Worm (Caenorhabditis elegans) whole organism, young adult: ENCODE data around the gene srh-275.
A peak's percentile ranks its signal among the peaks of the same experiment; 100 is the strongest.

Experiments
- B0035.1 ChIP-seq: sonication (generic microtip); optimal IDR thresholded peaks from 2 replicates; lab custom pipeline; 2016; ENCODE audit warnings: missing genetic modification characterization, mild to moderate bottlenecking, missing compliant biosample characterization, missing genotype, missing genetic modification reagents
- F23B12.7 ChIP-seq: sonication (generic microtip); optimal IDR thresholded peaks from 2 replicates; lab custom pipeline; 2017; ENCODE audit warnings: missing genetic modification characterization, mild to moderate bottlenecking, missing compliant biosample characterization, antibody characterized with exemption, moderate library complexity; ENCODE audit not compliant: insufficient read depth
- F49E8.2 ChIP-seq: sonication (generic microtip); optimal IDR thresholded peaks from 3 replicates; lab custom pipeline; 2017; ENCODE audit warnings: missing genetic modification characterization, mild to moderate bottlenecking, missing compliant biosample characterization, antibody characterized with exemption, moderate library complexity; ENCODE audit not compliant: insufficient read depth
- F52B5.7 ChIP-seq: sonication (generic microtip); optimal IDR thresholded peaks from 2 replicates; lab custom pipeline; 2016; ENCODE audit warnings: mild to moderate bottlenecking, missing genetic modification characterization, missing compliant biosample characterization
- F57A8.1 ChIP-seq: fragments of 200-800 bp; sonication (Bioruptor generic); optimal IDR thresholded peaks from 2 replicates; lab custom pipeline; 2018; ENCODE audit warnings: mild to moderate bottlenecking, missing genetic modification characterization, moderate library complexity, missing compliant biosample characterization
- T07F8.4 ChIP-seq: sonication (generic microtip); optimal IDR thresholded peaks from 2 replicates; lab custom pipeline; 2016; ENCODE audit warnings: mild to moderate bottlenecking, missing genetic modification characterization, moderate library complexity, missing compliant biosample characterization
- Y53F4B.3 ChIP-seq: fragments of 200-800 bp; sonication (Bioruptor generic); IDR thresholded peaks from 2 replicates; pipeline ENCODE4 v1.3.6; 2022; ENCODE audit warnings: missing genetic modification reagents, missing genetic modification characterization, missing compliant biosample characterization
- Y95B8A.8 ChIP-seq: fragments of 200-800 bp; sonication (Bioruptor generic); IDR thresholded peaks from 2 replicates; pipeline ENCODE4 v1.3.6; 2022; ENCODE audit warnings: missing genetic modification reagents, missing genetic modification characterization, missing compliant biosample characterization
- ZK185.1 ChIP-seq: sonication (generic microtip); optimal IDR thresholded peaks from 2 replicates; lab custom pipeline; 2016; ENCODE audit warnings: mild to moderate bottlenecking, missing genetic modification characterization, missing compliant biosample characterization; ENCODE audit not compliant: poor library complexity, severe bottlenecking
- aptf-2 ChIP-seq: fragments of 200-800 bp; sonication (Bioruptor generic); conservative IDR thresholded peaks from 2 replicates; pipeline ENCODE4 v1.3.6; 2022; ENCODE audit warnings: missing genetic modification reagents, missing genetic modification characterization, missing compliant biosample characterization
- ccch-3 ChIP-seq: fragments of 200-800 bp; sonication (Bioruptor generic); optimal IDR thresholded peaks from 2 replicates; lab custom pipeline; 2018; ENCODE audit warnings: mild to moderate bottlenecking, missing genetic modification characterization, missing compliant biosample characterization
- cebp-1 ChIP-seq, 2 experiments: fragments of 200-800 bp in 1 of 2; sonication (Bioruptor generic) in 1 of 2; sonication (generic microtip) in 1 of 2; IDR thresholded peaks in 1 of 2; optimal IDR thresholded peaks in 1 of 2; 2 replicates each; pipeline versions ENCODE4 v1.3.6 to Lab custom; 2017 to 2022; ENCODE audit warnings: missing compliant biosample characterization in 2 of 2, missing genetic modification characterization in 2 of 2, mild to moderate bottlenecking in 1 of 2, missing genetic modification reagents in 1 of 2, moderate library complexity in 1 of 2
- cebp-2 ChIP-seq: fragments of 200-800 bp; sonication (Bioruptor generic); IDR thresholded peaks from 2 replicates; pipeline ENCODE4 v1.3.6; 2022; ENCODE audit warnings: missing genetic modification characterization, missing compliant biosample characterization
- ekl-4 ChIP-seq: fragments of 200-800 bp; sonication (Bioruptor generic); IDR thresholded peaks from 2 replicates; pipeline ENCODE4 v1.3.6; 2022; ENCODE audit warnings: missing genetic modification reagents, missing genetic modification characterization, missing compliant biosample characterization
- ets-4 ChIP-seq: fragments of 200-800 bp; sonication (Bioruptor generic); optimal IDR thresholded peaks from 2 replicates; lab custom pipeline; 2018; ENCODE audit warnings: mild to moderate bottlenecking, missing genetic modification characterization, missing compliant biosample characterization
- hrde-1 ChIP-seq: sonication (generic microtip); optimal IDR thresholded peaks from 2 replicates; lab custom pipeline; 2016; ENCODE audit warnings: missing genetic modification characterization, mild to moderate bottlenecking, missing compliant biosample characterization, moderate library complexity, missing genotype, missing genetic modification reagents, borderline replicate concordance
- lag-1 ChIP-seq: fragments of 200-800 bp; sonication (Bioruptor generic); IDR thresholded peaks from 2 replicates; pipeline ENCODE4 v1.3.6; 2022; ENCODE audit warnings: missing genetic modification reagents, missing genetic modification characterization, missing compliant biosample characterization
- let-607 ChIP-seq, 2 experiments: fragments of 200-800 bp in 1 of 2; sonication (Bioruptor generic) in 1 of 2; sonication (generic microtip) in 1 of 2; optimal IDR thresholded peaks; 2 replicates each; lab custom pipeline; 2016 to 2018; ENCODE audit warnings: mild to moderate bottlenecking in 2 of 2, missing compliant biosample characterization in 2 of 2, missing genetic modification characterization in 2 of 2, moderate library complexity in 2 of 2, missing genotype in 1 of 2
- lin-54 ChIP-seq: fragments of 200-800 bp; sonication (Bioruptor generic); optimal IDR thresholded peaks from 2 replicates; lab custom pipeline; 2018; ENCODE audit warnings: mild to moderate bottlenecking, missing genetic modification characterization, missing compliant biosample characterization
- lir-1 ChIP-seq: fragments of 200-800 bp; sonication (Bioruptor generic); conservative IDR thresholded peaks from 2 replicates; pipeline ENCODE4 v1.3.6; 2022; ENCODE audit warnings: missing genetic modification reagents, missing genetic modification characterization, missing compliant biosample characterization
- madf-3 ChIP-seq: fragments of 200-800 bp; sonication (Bioruptor generic); IDR thresholded peaks from 2 replicates; pipeline ENCODE4 v1.3.6; 2022; ENCODE audit warnings: missing genetic modification reagents, missing genetic modification characterization, missing compliant biosample characterization
- madf-6 ChIP-seq: fragments of 200-800 bp; sonication (Bioruptor generic); IDR thresholded peaks from 2 replicates; pipeline ENCODE4 v1.3.6; 2022; ENCODE audit warnings: missing genetic modification reagents, missing genetic modification characterization, missing compliant biosample characterization
- mxl-1 ChIP-seq: sonication (generic microtip); optimal IDR thresholded peaks from 2 replicates; lab custom pipeline; 2016; ENCODE audit warnings: missing genetic modification characterization, missing compliant biosample characterization
- nfyb-1 ChIP-seq: fragments of 200-800 bp; sonication (Bioruptor generic); IDR thresholded peaks from 2 replicates; pipeline ENCODE4 v1.3.6; 2022; ENCODE audit warnings: missing genetic modification reagents, missing genetic modification characterization, missing compliant biosample characterization
- nhr-80 ChIP-seq: sonication (generic microtip); optimal IDR thresholded peaks from 2 replicates; lab custom pipeline; 2016; ENCODE audit warnings: missing genetic modification characterization, missing compliant biosample characterization
- repo-1 ChIP-seq: sonication (generic microtip); optimal IDR thresholded peaks from 2 replicates; lab custom pipeline; 2017; ENCODE audit warnings: mild to moderate bottlenecking, missing genetic modification characterization, missing compliant biosample characterization
- sdz-38 ChIP-seq: sonication (generic microtip); optimal IDR thresholded peaks from 2 replicates; lab custom pipeline; 2016; ENCODE audit warnings: missing genotype, missing genetic modification characterization, missing compliant biosample characterization
- sea-2 ChIP-seq: fragments of 200-800 bp; sonication (Bioruptor generic); IDR thresholded peaks from 2 replicates; pipeline ENCODE4 v1.3.6; 2022; ENCODE audit warnings: missing genetic modification characterization, missing compliant biosample characterization
- snpc-1.1 ChIP-seq: sonication (generic microtip); optimal IDR thresholded peaks from 2 replicates; lab custom pipeline; 2017; ENCODE audit warnings: missing genetic modification characterization, mild to moderate bottlenecking, missing compliant biosample characterization, antibody characterized with exemption, moderate library complexity, missing genotype, missing genetic modification reagents; ENCODE audit not compliant: insufficient read depth
- snpc-3.4 ChIP-seq: sonication (generic microtip); optimal IDR thresholded peaks from 2 replicates; lab custom pipeline; 2017; ENCODE audit warnings: missing genetic modification characterization, mild to moderate bottlenecking, missing compliant biosample characterization, antibody characterized with exemption, moderate library complexity, missing genotype, missing genetic modification reagents
- sptf-2 ChIP-seq: fragments of 200-800 bp; sonication (Bioruptor generic); optimal IDR thresholded peaks from 2 replicates; lab custom pipeline; 2018; ENCODE audit warnings: mild to moderate bottlenecking, missing genetic modification characterization, missing compliant biosample characterization
- zfh-2 ChIP-seq: fragments of 200-800 bp; sonication (Bioruptor generic); conservative IDR thresholded peaks from 2 replicates; pipeline ENCODE4 v1.3.6; 2022; ENCODE audit warnings: missing genetic modification reagents, missing genetic modification characterization, missing compliant biosample characterization
- ztf-18 ChIP-seq: sonication (generic microtip); optimal IDR thresholded peaks from 2 replicates; lab custom pipeline; 2016; ENCODE audit warnings: missing genotype, mild to moderate bottlenecking, missing genetic modification characterization, missing compliant biosample characterization
- ztf-6 ChIP-seq: fragments of 200-800 bp; sonication (Bioruptor generic); IDR thresholded peaks from 2 replicates; pipeline ENCODE4 v1.3.6; 2022; ENCODE audit warnings: missing genetic modification reagents, missing genetic modification characterization, missing compliant biosample characterization

The srh-275 gene

ce11 chrV:7364059-7364458 lies 11.3 kb downstream of the srh-275 start, which contains the start of gene cyp-35A2:
TSS of gene cyp-35A2 (minus strand) at chrV:7364182.
- no peak for TF ChIP-seq madf-6 (GFP tag; lab: Robert Waterston, UW)
- TF ChIP-seq nhr-80: peak; percentile 59

ce11 chrV:7364951-7365350 lies 12.1 kb downstream of the srh-275 start, which contains the start of gene exc-13:
TSS of gene exc-13 (plus strand) at chrV:7365251.
- no peak for TF ChIP-seq snpc-3.4 (tag; lab: Kevin White, UChicago)

- no peak for TF ChIP-seq F49E8.2 (tag; lab: Kevin White, UChicago)
- no peak for TF ChIP-seq mxl-1 (tag; lab: Kevin White, UChicago)
- no peak for TF ChIP-seq snpc-1.1 (tag; lab: Kevin White, UChicago)
- no peak for TF ChIP-seq cebp-1 (GFP tag; IDR thresholded peaks at IDR 0.05; lab: Robert Waterston, UW)
- TF ChIP-seq cebp-1 (tag; optimal IDR thresholded peaks at IDR 0.05; lab: Kevin White, UChicago): no peak
- no peak for TF ChIP-seq zfh-2 (GFP tag; lab: Robert Waterston, UW)
- TF ChIP-seq sea-2 (GFP tag; lab: Robert Waterston, UW): no peak
- no peak for TF ChIP-seq B0035.1 (tag; lab: Kevin White, UChicago)
- no peak for TF ChIP-seq repo-1 (tag; lab: Kevin White, UChicago)
- TF ChIP-seq nhr-80: no peak
- no peak for TF ChIP-seq cebp-2 (GFP tag; lab: Robert Waterston, UW)
- TF ChIP-seq ztf-18 (tag; lab: Kevin White, UChicago): no peak
- no peak for TF ChIP-seq let-607 (tag; optimal IDR thresholded peaks at IDR 0.05; lab: Kevin White, UChicago)
- no peak for TF ChIP-seq aptf-2 (GFP tag; lab: Robert Waterston, UW)
- TF ChIP-seq Y53F4B.3 (GFP tag; lab: Robert Waterston, UW): no peak
- TF ChIP-seq F57A8.1: no peak
- no peak for TF ChIP-seq F23B12.7 (tag; lab: Kevin White, UChicago)
- no peak for TF ChIP-seq ZK185.1 (tag; lab: Kevin White, UChicago)
- TF ChIP-seq nfyb-1 (GFP tag; lab: Robert Waterston, UW): no peak
These were observed 16.8 kb downstream of the srh-275 start, which contains the start of gene srj-14 for ce11 chrV:7369578-7369977. TSS of gene srj-14 (plus strand) at chrV:7369708.

ce11 chrV:7374090-7374489 lies 21.3 kb downstream of the srh-275 start, which contains the start of gene srx-56:
TSS of gene srx-56 (plus strand) at chrV:7374390.
- TF ChIP-seq T07F8.4 (tag; lab: Kevin White, UChicago) (no peak), lin-54 (GFP tag; lab: Kevin White, UChicago) (no peak), madf-3 (no peak), ets-4 (GFP tag; lab: Kevin White, UChicago) (no peak), ztf-6 (GFP tag; lab: Robert Waterston, UW) (no peak), ZK185.1 (tag; lab: Kevin White, UChicago) (no peak), lir-1 (no peak), Y95B8A.8 (no peak), ccch-3 (GFP tag; lab: Kevin White, UChicago) (no peak), nhr-80 (no peak), F23B12.7 (tag; lab: Kevin White, UChicago) (no peak), hrde-1 (tag; lab: Kevin White, UChicago) (no peak), ekl-4 (GFP tag; lab: Robert Waterston, UW) (no peak), sptf-2 (GFP tag; lab: Kevin White, UChicago) (no peak), lag-1 (GFP tag; lab: Robert Waterston, UW) (no peak), sdz-38 (tag; lab: Kevin White, UChicago) (no peak), F52B5.7 (tag; lab: Kevin White, UChicago) (no peak)
